Fruit fly (Drosophila melanogaster) whole organism, embryonic: ENCODE data around the gene Vha16-2.

ENCODE experiments used
- CG10274 ChIP-seq: fragments of 200-800 bp; sonication (Bioruptor generic); optimal IDR thresholded peaks from 3 replicates; lab custom pipeline; 2017; ENCODE audit warnings: missing biosample characterization, mild to moderate bottlenecking, missing genetic modification characterization
- CG10979 ChIP-seq: fragments of 200-800 bp; sonication (Bioruptor generic); optimal IDR thresholded peaks from 2 replicates; lab custom pipeline; 2018; ENCODE audit warnings: missing biosample characterization, mild to moderate bottlenecking, missing genetic modification characterization, moderate library complexity
- CG11504 ChIP-seq: fragments of 200-800 bp; sonication (Bioruptor generic); optimal IDR thresholded peaks from 3 replicates; lab custom pipeline; 2019; ENCODE audit warnings: missing biosample characterization, mild to moderate bottlenecking, missing genetic modification characterization, moderate library complexity
- CG13624 ChIP-seq: fragments of 200-800 bp; sonication (Bioruptor generic); optimal IDR thresholded peaks from 2 replicates; lab custom pipeline; 2016; ENCODE audit warnings: missing biosample characterization, missing genetic modification characterization
- CG14441 ChIP-seq: fragments of 200-800 bp; sonication (Bioruptor generic); IDR thresholded peaks from 2 replicates; pipeline ENCODE4 v1.3.6; 2022; ENCODE audit warnings: missing biosample characterization, missing genetic modification characterization
- CG14965 ChIP-seq: fragments of 200-800 bp; sonication (Bioruptor generic); optimal IDR thresholded peaks from 2 replicates; lab custom pipeline; 2016; ENCODE audit warnings: missing biosample characterization, missing genetic modification characterization, borderline replicate concordance
- CG1529 ChIP-seq: fragments of 200-800 bp; sonication (Bioruptor generic); optimal IDR thresholded peaks from 3 replicates; lab custom pipeline; 2018; ENCODE audit warnings: missing biosample characterization, missing genetic modification characterization
- CG15479 ChIP-seq: fragments of 200-800 bp; sonication (Bioruptor generic); optimal IDR thresholded peaks from 3 replicates; lab custom pipeline; 2019; ENCODE audit warnings: missing biosample characterization, mild to moderate bottlenecking, missing genetic modification characterization, moderate library complexity
- CG18619 ChIP-seq: fragments of 200-800 bp; sonication (Bioruptor generic); optimal IDR thresholded peaks from 3 replicates; lab custom pipeline; 2017; ENCODE audit warnings: missing biosample characterization, mild to moderate bottlenecking, missing genetic modification characterization
- CG2129 ChIP-seq: fragments of 200-800 bp; sonication (Bioruptor generic); IDR thresholded peaks from 2 replicates; pipeline ENCODE4 v1.3.6; 2022; ENCODE audit warnings: missing biosample characterization, missing genetic modification characterization; ENCODE audit not compliant: partially characterized antibody
- CG2678 ChIP-seq: fragments of 200-800 bp; sonication (Bioruptor generic); optimal IDR thresholded peaks from 3 replicates; lab custom pipeline; 2019; ENCODE audit warnings: missing biosample characterization, mild to moderate bottlenecking, missing genetic modification characterization, moderate library complexity
- CG3065 ChIP-seq: fragments of 200-800 bp; sonication (Bioruptor generic); optimal IDR thresholded peaks from 2 replicates; lab custom pipeline; 2016; ENCODE audit warnings: missing biosample characterization, missing genetic modification characterization
- CG33213 ChIP-seq: fragments of 200-800 bp; sonication (Bioruptor generic); optimal IDR thresholded peaks from 3 replicates; lab custom pipeline; 2016; ENCODE audit warnings: missing biosample characterization, missing genetic modification characterization
- CG6689 ChIP-seq: fragments of 200-800 bp; sonication (Bioruptor generic); IDR thresholded peaks from 2 replicates; pipeline ENCODE4 v1.3.6; 2022; ENCODE audit warnings: missing biosample characterization, missing genetic modification characterization
- CG6854 ChIP-seq: fragments of 200-800 bp; sonication (Bioruptor generic); optimal IDR thresholded peaks from 3 replicates; lab custom pipeline; 2017; ENCODE audit warnings: missing biosample characterization, mild to moderate bottlenecking, missing genetic modification characterization
- CG7839 ChIP-seq: fragments of 200-800 bp; sonication (Bioruptor generic); optimal IDR thresholded peaks from 3 replicates; lab custom pipeline; 2018; ENCODE audit warnings: missing biosample characterization, mild to moderate bottlenecking, missing genetic modification characterization, moderate library complexity
- CG9437 ChIP-seq: fragments of 200-800 bp; sonication (Bioruptor generic); optimal IDR thresholded peaks from 2 replicates; lab custom pipeline; 2018; ENCODE audit warnings: missing biosample characterization, mild to moderate bottlenecking, missing genetic modification characterization
- CTCF ChIP-seq: fragments of 200-800 bp; sonication (Bioruptor generic); optimal IDR thresholded peaks from 2 replicates; lab custom pipeline; 2017; ENCODE audit warnings: missing biosample characterization, mild to moderate bottlenecking, missing genetic modification characterization, moderate library complexity
- Dbx ChIP-seq: fragments of 200-800 bp; sonication (Bioruptor generic); IDR thresholded peaks from 3 replicates; pipeline ENCODE4 v1.3.6; 2022; ENCODE audit warnings: missing biosample characterization, missing genetic modification characterization
- Dll ChIP-seq: fragments of 200-800 bp; sonication (Bioruptor generic); IDR thresholded peaks from 4 replicates; pipeline ENCODE4 v1.3.6; 2022; ENCODE audit warnings: missing biosample characterization, missing genetic modification characterization; ENCODE audit not compliant: partially characterized antibody
- Eip74EF ChIP-seq, 2 experiments: fragments of 200-800 bp in 1 of 2; fragments of >200 bp in 1 of 2; sonication (Bioruptor generic) in 1 of 2; optimal IDR thresholded peaks; 2 replicates each; lab custom pipeline; 2017 to 2019; ENCODE audit warnings: missing biosample characterization in 2 of 2, missing genetic modification characterization in 2 of 2, mild to moderate bottlenecking in 1 of 2, moderate library complexity in 1 of 2
- Ets65A ChIP-seq: fragments of 200-800 bp; sonication (Bioruptor generic); peaks from one replicate; lab custom pipeline; 2016; ENCODE audit warnings: missing biosample characterization, missing genetic modification characterization
- HLH4C ChIP-seq: fragments of 200-800 bp; sonication (Bioruptor generic); IDR thresholded peaks from 3 replicates; pipeline ENCODE4 v1.3.6; 2022; ENCODE audit warnings: missing biosample characterization, missing genetic modification characterization; ENCODE audit not compliant: partially characterized antibody
- Hmr ChIP-seq: fragments of 200-800 bp; sonication (Bioruptor generic); optimal IDR thresholded peaks from 3 replicates; lab custom pipeline; 2017; ENCODE audit warnings: mild to moderate bottlenecking, missing biosample characterization, missing genetic modification reagents, missing genetic modification characterization
- Lpt ChIP-seq: fragments of >200 bp; optimal IDR thresholded peaks from 2 replicates; lab custom pipeline; 2018; ENCODE audit warnings: missing biosample characterization, missing genetic modification characterization
- MTF-1 ChIP-seq: fragments of 200-800 bp; sonication (Bioruptor generic); optimal IDR thresholded peaks from 2 replicates; lab custom pipeline; 2018; ENCODE audit warnings: missing biosample characterization, mild to moderate bottlenecking, missing genetic modification characterization, borderline replicate concordance
- Mes4 ChIP-seq: fragments of 200-800 bp; sonication (Bioruptor generic); optimal IDR thresholded peaks from 2 replicates; lab custom pipeline; 2016; ENCODE audit warnings: missing biosample characterization, missing genetic modification characterization
- Opbp ChIP-seq: fragments of 200-800 bp; sonication (Bioruptor generic); IDR thresholded peaks from 3 replicates; pipeline ENCODE4 v1.3.6; 2022; ENCODE audit warnings: missing biosample characterization, missing genetic modification characterization; ENCODE audit not compliant: partially characterized antibody
- YL-1 ChIP-seq: fragments of 200-800 bp; sonication (Bioruptor generic); optimal IDR thresholded peaks from 3 replicates; lab custom pipeline; 2017; ENCODE audit warnings: missing biosample characterization, mild to moderate bottlenecking, missing genetic modification characterization
- al ChIP-seq: fragments of 200-800 bp; sonication (Bioruptor generic); IDR thresholded peaks from 2 replicates; pipeline ENCODE4 v1.3.6; 2022; ENCODE audit warnings: missing biosample characterization, missing genetic modification characterization
- ato ChIP-seq: fragments of 200-800 bp; sonication (Bioruptor generic); IDR thresholded peaks from 2 replicates; pipeline ENCODE4 v1.3.6; 2022; ENCODE audit warnings: missing biosample characterization, missing genetic modification characterization; ENCODE audit not compliant: partially characterized antibody
- cg ChIP-seq: fragments of 200-800 bp; sonication (Bioruptor generic); optimal IDR thresholded peaks from 3 replicates; lab custom pipeline; 2019; ENCODE audit warnings: missing biosample characterization, mild to moderate bottlenecking, missing genetic modification characterization, moderate library complexity
- chinmo ChIP-seq: fragments of 200-800 bp; sonication (Bioruptor generic); IDR thresholded peaks from 4 replicates; pipeline ENCODE4 v1.3.6; 2022; ENCODE audit warnings: missing biosample characterization, missing genetic modification characterization; ENCODE audit not compliant: partially characterized antibody
- chm ChIP-seq: fragments of 200-800 bp; sonication (Bioruptor generic); IDR thresholded peaks from 2 replicates; pipeline ENCODE4 v1.3.6; 2022; ENCODE audit warnings: missing biosample characterization, missing genetic modification characterization
- crol ChIP-seq: fragments of 200-800 bp; sonication (Bioruptor generic); IDR thresholded peaks from 2 replicates; pipeline ENCODE4 v1.3.6; 2022; ENCODE audit warnings: missing biosample characterization, missing genetic modification characterization
- dimm ChIP-seq: fragments of 200-800 bp; sonication (Bioruptor generic); IDR thresholded peaks from 2 replicates; pipeline ENCODE4 v1.3.6; 2022; ENCODE audit warnings: missing biosample characterization, missing genetic modification characterization
- fd96Cb ChIP-seq: fragments of 200-800 bp; sonication (Bioruptor generic); optimal IDR thresholded peaks from 2 replicates; lab custom pipeline; 2018; ENCODE audit warnings: missing biosample characterization, mild to moderate bottlenecking, missing genetic modification characterization, moderate library complexity
- gem ChIP-seq: fragments of 200-800 bp; sonication (Bioruptor generic); optimal IDR thresholded peaks from 2 replicates; lab custom pipeline; 2019; ENCODE audit warnings: missing biosample characterization, mild to moderate bottlenecking, missing genetic modification characterization, moderate library complexity
- jumu ChIP-seq: fragments of 200-800 bp; sonication (Bioruptor generic); optimal IDR thresholded peaks from 3 replicates; lab custom pipeline; 2016; ENCODE audit warnings: missing biosample characterization, missing genetic modification characterization
- kni ChIP-seq: fragments of 200-800 bp; sonication (Bioruptor generic); optimal IDR thresholded peaks from 3 replicates; lab custom pipeline; 2017; ENCODE audit warnings: mild to moderate bottlenecking, missing biosample characterization, missing genetic modification reagents, missing genetic modification characterization
- lab ChIP-seq: fragments of 200-800 bp; sonication (Bioruptor generic); optimal IDR thresholded peaks from 3 replicates; lab custom pipeline; 2017; ENCODE audit warnings: missing biosample characterization, missing genetic modification characterization, mild to moderate bottlenecking, moderate library complexity, missing genetic modification reagents
- lmd ChIP-seq: fragments of 200-800 bp; sonication (Bioruptor generic); IDR thresholded peaks from 2 replicates; pipeline ENCODE4 v1.3.6; 2022; ENCODE audit warnings: missing biosample characterization, missing genetic modification characterization
- otp ChIP-seq: fragments of 200-800 bp; sonication (Bioruptor generic); IDR thresholded peaks from 3 replicates; pipeline ENCODE4, ENCODE4 v1.3.6; 2022; ENCODE audit warnings: missing biosample characterization, missing genetic modification characterization
- pan ChIP-seq, 4 experiments: fragments of >200 bp in 3 of 4; fragments of 200-800 bp in 1 of 4; sonication (Bioruptor generic) in 1 of 4; optimal IDR thresholded peaks in 3 of 4; IDR thresholded peaks in 1 of 4; 2 replicates each; pipeline versions ENCODE4 v1.3.6 to Lab custom; 2017 to 2022; ENCODE audit warnings: missing biosample characterization in 2 of 4, missing genetic modification characterization in 2 of 4, mixed read lengths in 1 of 4
- phol ChIP-seq: fragments of 200-800 bp; sonication (Bioruptor generic); optimal IDR thresholded peaks from 3 replicates; lab custom pipeline; 2018; ENCODE audit warnings: missing biosample characterization, mild to moderate bottlenecking, missing genetic modification characterization, moderate library complexity
- shn ChIP-seq: fragments of 200-800 bp; sonication (Bioruptor generic); optimal IDR thresholded peaks from 3 replicates; lab custom pipeline; 2016; ENCODE audit warnings: missing biosample characterization, missing genetic modification characterization
- tna ChIP-seq: fragments of 200-800 bp; sonication (Bioruptor generic); IDR thresholded peaks from 2 replicates; pipeline ENCODE4 v1.3.6; 2022; ENCODE audit warnings: missing biosample characterization, missing genetic modification characterization; ENCODE audit not compliant: partially characterized antibody
- toy ChIP-seq: fragments of 200-800 bp; sonication (Bioruptor generic); IDR thresholded peaks from 2 replicates; pipeline ENCODE4 v1.3.6; 2022; ENCODE audit warnings: missing biosample characterization, missing genetic modification characterization

Vha16-2 gene

dm6 chr3L:11515349-11516079 is 40.8 kb downstream of the Vha16-2 start:
- TF ChIP-seq ato (GFP tag; lab: Robert Waterston, UW): no peak
- no peak for TF ChIP-seq Lpt (GFP tag; lab: Kevin White, UChicago)
- TF ChIP-seq MTF-1 (GFP tag; lab: Kevin White, UChicago): no peak
- peak; percentile 50; the same call in 1 of the 2 replicates for TF ChIP-seq crol (GFP tag; lab: Robert Waterston, UW)
- no peak for TF ChIP-seq CG14441 (GFP tag; lab: Robert Waterston, UW)
- TF ChIP-seq CG15479 (GFP tag; lab: Kevin White, UChicago): no peak
- no peak for TF ChIP-seq al
- 0 out of 2 replicates have a peak, but pooled peaks have one; percentile 27 for TF ChIP-seq tna (GFP tag; lab: Robert Waterston, UW)
- 0 out of 4 replicates have a peak, but pooled peaks have one; percentile 41 for TF ChIP-seq chinmo (GFP tag; lab: Robert Waterston, UW)
- TF ChIP-seq shn: no peak
- TF ChIP-seq CG14965: no peak
- TF ChIP-seq CG6689 (GFP tag; lab: Robert Waterston, UW): 0 out of 2 replicates have a peak, but pooled peaks have one; percentile 11
- TF ChIP-seq fd96Cb (tag; lab: Kevin White, UChicago): no peak
- TF ChIP-seq HLH4C (GFP tag; lab: Robert Waterston, UW): no peak
- TF ChIP-seq CG3065 (GFP tag; lab: Kevin White, UChicago): no peak
- 0 out of 2 replicates have a peak, but pooled peaks have one; percentile 10 for TF ChIP-seq lmd (GFP tag; lab: Robert Waterston, UW)
- peak; percentile 13 for TF ChIP-seq phol (tag; lab: Kevin White, UChicago)
- no peak for TF ChIP-seq lab (GFP tag; lab: Kevin White, UChicago)
- TF ChIP-seq jumu (GFP tag; lab: Kevin White, UChicago): no peak
- no peak for TF ChIP-seq Opbp
- no peak for TF ChIP-seq Eip74EF (GFP tag; optimal IDR thresholded peaks at IDR 0.05; lab: Kevin White, UChicago)
- TF ChIP-seq CG10274: no peak
- no peak for TF ChIP-seq CG18619 (GFP tag; lab: Kevin White, UChicago)
- no peak for TF ChIP-seq Mes4 (GFP tag; lab: Kevin White, UChicago)
- TF ChIP-seq chm (GFP tag; lab: Robert Waterston, UW): no peak
- TF ChIP-seq otp (GFP tag; lab: Robert Waterston, UW): 0 out of 3 replicates have a peak, but pooled peaks have one; percentile 32
- TF ChIP-seq cg (GFP tag; lab: Kevin White, UChicago): no peak
- TF ChIP-seq Hmr: no peak
- no peak for TF ChIP-seq dimm (GFP tag; lab: Robert Waterston, UW)
- TF ChIP-seq Dbx (GFP tag; lab: Robert Waterston, UW): no peak
- no peak for TF ChIP-seq YL-1 (GFP tag; lab: Kevin White, UChicago)
- peak; percentile 13 for TF ChIP-seq CG10979
- TF ChIP-seq Ets65A (GFP tag; lab: Kevin White, UChicago): peak; percentile 14
- TF ChIP-seq Dll (GFP tag; lab: Robert Waterston, UW): no peak
- TF ChIP-seq CG13624 (GFP tag; lab: Kevin White, UChicago): no peak
- TF ChIP-seq toy: no peak
- TF ChIP-seq CG11504 (tag; lab: Kevin White, UChicago): peak; percentile 12
- TF ChIP-seq pan (optimal IDR thresholded peaks at IDR 0.05; lab: Kevin White, UChicago): no peak
- TF ChIP-seq pan (GFP tag; optimal IDR thresholded peaks at IDR 0.05 in 1 of 2, IDR thresholded peaks at IDR 0.05 in 1 of 2): no peak
- no peak for TF ChIP-seq CG2129 (GFP tag; lab: Robert Waterston, UW)
- no peak for TF ChIP-seq CTCF (GFP tag; lab: Kevin White, UChicago)
- no peak for TF ChIP-seq CG1529
- TF ChIP-seq CG7839 (tag; lab: Kevin White, UChicago): peak; percentile 7
- TF ChIP-seq CG33213: no peak
- TF ChIP-seq kni (GFP tag; lab: Kevin White, UChicago): peak; percentile 78
- TF ChIP-seq CG9437: no peak
- peak; percentile 6 for TF ChIP-seq CG2678 (tag; lab: Kevin White, UChicago)
- TF ChIP-seq gem: peak; percentile 23
- TF ChIP-seq CG6854 (GFP tag; lab: Kevin White, UChicago): no peak
